Fruit fly (Drosophila melanogaster) whole organism, wandering third instar larva: Measurements from ENCODE around the gene CG10165.

Experiments
- Abd-B ChIP-seq: fragments of >200 bp; optimal IDR thresholded peaks from 2 replicates; lab custom pipeline; 2017; ENCODE audit warnings: missing biosample characterization, missing genetic modification characterization
- Dfd ChIP-seq: fragments of >200 bp; optimal IDR thresholded peaks from 2 replicates; lab custom pipeline; 2017; ENCODE audit warnings: missing biosample characterization, missing genetic modification characterization
- HLH106 ChIP-seq: fragments of 200-800 bp; optimal IDR thresholded peaks from 3 replicates; lab custom pipeline; 2019; ENCODE audit warnings: missing biosample characterization, mild to moderate bottlenecking, missing genetic modification characterization, moderate library complexity
- Myc ChIP-seq: fragments of >200 bp; optimal IDR thresholded peaks from 2 replicates; lab custom pipeline; 2017
- Sp1 ChIP-seq: fragments of 200-800 bp; sonication (Bioruptor generic); optimal IDR thresholded peaks from 3 replicates; lab custom pipeline; 2019; ENCODE audit warnings: missing biosample characterization, mild to moderate bottlenecking, missing genetic modification characterization, moderate library complexity
- dl ChIP-seq, 2 experiments: fragments of 175-275, 200-275 bp in 1 of 2; fragments of 200-275 bp in 1 of 2; sonication (Bioruptor generic); optimal IDR thresholded peaks; lab custom pipeline; 2018; ENCODE audit warnings: mild to moderate bottlenecking in 2 of 2, missing biosample characterization in 2 of 2, missing genetic modification characterization in 2 of 2, moderate library complexity in 2 of 2; ENCODE audit not compliant: partially characterized antibody in 2 of 2, insufficient read depth in 1 of 2
- dmrt93B ChIP-seq: fragments of 200-800 bp; sonication (Bioruptor generic); optimal IDR thresholded peaks from 2 replicates; lab custom pipeline; 2018; ENCODE audit warnings: missing biosample characterization, mild to moderate bottlenecking, missing genetic modification characterization
- fru ChIP-seq: fragments of 200-800 bp; sonication (Bioruptor generic); optimal IDR thresholded peaks from 3 replicates; lab custom pipeline; 2016; ENCODE audit warnings: missing biosample characterization, mild to moderate bottlenecking, missing genetic modification characterization
- pan ChIP-seq: fragments of >200 bp; optimal IDR thresholded peaks from 2 replicates; lab custom pipeline; 2017
- rgr ChIP-seq: fragments of 200-800 bp; sonication (Bioruptor generic); optimal IDR thresholded peaks from 3 replicates; lab custom pipeline; 2016; ENCODE audit warnings: missing biosample characterization, mild to moderate bottlenecking, missing genetic modification characterization
- woc ChIP-seq: sonication (Bioruptor generic); optimal IDR thresholded peaks from 2 replicates; lab custom pipeline; 2016; ENCODE audit warnings: missing biosample characterization, mild to moderate bottlenecking, missing genetic modification characterization

CG10165 gene

dm6 chr2L:19479249-19479984 is 50.7 kb downstream of the CG10165 start:
- TF ChIP-seq rgr (GFP tag; lab: Kevin White, UChicago) (no peak), Dfd (no peak), HLH106 (no peak), Sp1 (GFP tag; lab: Kevin White, UChicago) (no peak), dmrt93B (GFP tag; lab: Kevin White, UChicago) (no peak), woc (GFP tag; lab: Kevin White, UChicago) (no peak), dl (GFP tag; optimal IDR thresholded peaks at IDR 0.05; lab: Kevin White, UChicago; ENCODE audit: insufficient read depth in 1 of 2, partially characterized antibody in 2 of 2) (no peak), pan (lab: Kevin White, UChicago) (no peak), fru (no peak), Abd-B (GFP tag; lab: Kevin White, UChicago) (no peak), Myc (lab: Kevin White, UChicago) (no peak)
